Fruit fly (Drosophila melanogaster) whole organism, wandering third instar larva: Measurements from ENCODE around the gene Cox11.

Experiments used
- Dfd ChIP-seq: fragments of >200 bp; optimal IDR thresholded peaks from 2 replicates; lab custom pipeline; 2017; ENCODE audit warnings: missing biosample characterization, missing genetic modification characterization
- Hr78 ChIP-seq: fragments of >200 bp; optimal IDR thresholded peaks from 2 replicates; lab custom pipeline; 2017; ENCODE audit warnings: missing biosample characterization, missing genetic modification characterization
- Hr83 ChIP-seq: fragments of 200-300 bp; sonication (Bioruptor generic); optimal IDR thresholded peaks from 2 replicates; lab custom pipeline; 2016; ENCODE audit warnings: missing biosample characterization, mild to moderate bottlenecking, missing genetic modification characterization, moderate library complexity; ENCODE audit not compliant: poor library complexity, severe bottlenecking
- N ChIP-seq: fragments of >200 bp; optimal IDR thresholded peaks from 2 replicates; lab custom pipeline; 2018; ENCODE audit warnings: missing biosample characterization, missing external identifiers, missing genetic modification characterization
- OdsH ChIP-seq: fragments of 200-800 bp; sonication (Bioruptor generic); optimal IDR thresholded peaks from 2 replicates; lab custom pipeline; 2016; ENCODE audit warnings: missing biosample characterization, mild to moderate bottlenecking, missing genetic modification characterization
- Sp1 ChIP-seq: fragments of 200-800 bp; sonication (Bioruptor generic); optimal IDR thresholded peaks from 3 replicates; lab custom pipeline; 2019; ENCODE audit warnings: missing biosample characterization, mild to moderate bottlenecking, missing genetic modification characterization, moderate library complexity
- Vsx2 ChIP-seq: fragments of 200-300, 225-300 bp; sonication (Bioruptor generic); optimal IDR thresholded peaks from 2 replicates; lab custom pipeline; 2018; ENCODE audit warnings: missing biosample characterization, missing genetic modification characterization; ENCODE audit not compliant: partially characterized antibody
- br ChIP-seq: fragments of 200-800 bp; sonication (Bioruptor generic); optimal IDR thresholded peaks from 2 replicates; lab custom pipeline; 2016; ENCODE audit warnings: missing biosample characterization, missing genetic modification characterization
- dmrt93B ChIP-seq: fragments of 200-800 bp; sonication (Bioruptor generic); optimal IDR thresholded peaks from 2 replicates; lab custom pipeline; 2018; ENCODE audit warnings: missing biosample characterization, mild to moderate bottlenecking, missing genetic modification characterization
- psq ChIP-seq: fragments of 200-800 bp; sonication (Bioruptor generic); optimal IDR thresholded peaks from 3 replicates; lab custom pipeline; 2017; ENCODE audit warnings: missing biosample characterization, mild to moderate bottlenecking, missing genetic modification characterization, moderate library complexity
- usp ChIP-seq: fragments of >200 bp; optimal IDR thresholded peaks from 2 replicates; lab custom pipeline; 2017; ENCODE audit warnings: missing biosample characterization, missing genetic modification characterization

DNA sequence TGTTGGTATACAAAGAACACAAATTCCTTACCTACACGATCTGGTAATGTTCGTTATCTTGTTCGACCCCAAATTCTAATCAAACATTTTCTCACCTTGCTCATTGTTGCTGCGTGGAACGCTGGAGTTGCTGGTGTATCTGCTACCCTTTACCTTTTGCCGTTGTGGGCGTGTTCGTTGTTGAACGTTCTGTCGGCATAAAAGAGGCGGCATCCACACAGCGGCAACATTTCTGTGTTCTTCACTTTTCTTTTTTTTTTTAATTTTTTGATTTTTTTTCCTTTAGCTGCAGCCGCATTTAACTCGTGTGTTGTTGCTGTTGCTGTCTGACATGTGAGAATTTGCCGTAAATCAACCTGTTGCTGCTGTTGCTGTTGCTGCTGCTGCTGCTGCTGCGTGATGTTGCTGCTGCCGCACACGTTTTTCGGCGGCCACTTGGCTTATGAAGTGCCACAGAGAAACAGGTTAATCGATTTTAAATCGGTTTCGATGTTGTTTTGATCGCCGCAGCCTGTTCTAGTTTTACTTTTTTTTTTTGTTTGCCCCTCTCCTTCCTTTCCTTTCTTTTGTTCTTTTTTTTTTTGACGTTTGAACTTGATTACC lies 36.9 kb upstream of the Cox11 start:
- no peak for TF ChIP-seq N (GFP tag; lab: Kevin White, UChicago)
- TF ChIP-seq psq: no peak
- no peak for TF ChIP-seq Sp1
- no peak for TF ChIP-seq usp (GFP tag; lab: Kevin White, UChicago)
- no peak for TF ChIP-seq Vsx2 (GFP tag; lab: Kevin White, UChicago)
- TF ChIP-seq Dfd (GFP tag; lab: Kevin White, UChicago): no peak
- no peak for TF ChIP-seq dmrt93B (GFP tag; lab: Kevin White, UChicago)
- no peak for TF ChIP-seq Hr83 (GFP tag; lab: Kevin White, UChicago)
- no peak for TF ChIP-seq br (GFP tag; lab: Kevin White, UChicago)
- TF ChIP-seq Hr78 (GFP tag; lab: Kevin White, UChicago): no peak
- TF ChIP-seq OdsH: no peak
